3 worm cellular contexts compared by ENCODE assay signal in the genomic region with DNA sequence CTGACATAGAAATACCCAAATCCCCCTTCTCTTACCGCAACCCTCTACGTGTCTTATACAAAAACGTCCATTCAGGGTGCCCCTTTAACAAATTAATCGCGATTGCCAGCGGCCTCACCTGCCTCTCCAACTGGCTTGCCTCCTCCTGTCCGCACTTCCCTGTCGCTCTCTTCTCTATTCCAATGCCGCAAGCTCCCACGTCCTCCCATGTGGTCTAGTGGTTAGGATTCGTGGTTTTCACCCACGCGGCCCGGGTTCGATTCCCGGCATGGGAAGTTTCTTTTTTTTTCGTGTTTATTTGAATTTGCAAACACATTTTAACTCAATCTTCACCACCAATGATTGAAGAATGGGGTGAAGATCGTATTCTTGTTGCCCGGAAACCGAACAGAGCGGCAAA.
TF ChIP-seq lines count a peak whose summit lies in the region.

No protein-coding gene starts in this region.

TF ChIP-seq in whole organism, L1 larva, 84 proteins besides CTCF, POLR2A, EP300 and RAD21 (continued from another document):
- peak; percentile 20 for TF ChIP-seq unc-86 (tag; optimal IDR thresholded peaks at IDR 0.05; lab: Kevin White, UChicago)
- 0 out of 2 replicates have a peak, but pooled peaks have one; percentile 14 for TF ChIP-seq unc-98 (GFP tag; IDR thresholded peaks at IDR 0.05; lab: Robert Waterston, UW)
- peak; percentile 25 for TF ChIP-seq nhr-77 (tag; optimal IDR thresholded peaks at IDR 0.05; lab: Kevin White, UChicago)
- no peak for TF ChIP-seq hlh-17 (GFP tag; optimal IDR thresholded peaks at IDR 0.05; lab: Kevin White, UChicago; ENCODE audit: borderline replicate concordance)
- no peak for TF ChIP-seq ces-1 (GFP tag; optimal IDR thresholded peaks at IDR 0.05; lab: Kevin White, UChicago)
- peak in 1 of 3 experiments; percentile 9 for TF ChIP-seq dpl-1 (GFP tag; optimal IDR thresholded peaks at IDR 0.05; lab: Kevin White, UChicago)
- no peak for TF ChIP-seq zip-4 (GFP tag; optimal IDR thresholded peaks at IDR 0.05; lab: Kevin White, UChicago)
- TF ChIP-seq nhr-71 (tag; optimal IDR thresholded peaks at IDR 0.05; lab: Kevin White, UChicago) = no peak
- TF ChIP-seq ceh-82 (tag; optimal IDR thresholded peaks at IDR 0.05; lab: Kevin White, UChicago) = peak in 2 of 3 experiments; percentile 52 to 55
- TF ChIP-seq unc-30 (tag; optimal IDR thresholded peaks at IDR 0.05; lab: Kevin White, UChicago) = no peak
- TF ChIP-seq grh-1 (GFP tag; IDR thresholded peaks at IDR 0.05; lab: Robert Waterston, UW) = peak; percentile 48
- peak; percentile 10; the same call in 1 of the 2 replicates for TF ChIP-seq isw-1 (GFP tag; IDR thresholded peaks at IDR 0.05; lab: Robert Waterston, UW)
- TF ChIP-seq unc-62 (GFP tag; optimal IDR thresholded peaks at IDR 0.05; lab: Kevin White, UChicago) = no peak
- TF ChIP-seq jun-1 (tag; optimal IDR thresholded peaks at IDR 0.05; lab: Kevin White, UChicago) = peak; percentile 50
- peak; percentile 1 for TF ChIP-seq C04F5.9 (tag; optimal IDR thresholded peaks at IDR 0.05; lab: Kevin White, UChicago)
- TF ChIP-seq ztf-11 (tag; optimal IDR thresholded peaks at IDR 0.05; lab: Kevin White, UChicago) = peak in 1 of 2 experiments; percentile 55
- no peak for TF ChIP-seq unc-130 (tag; optimal IDR thresholded peaks at IDR 0.05; lab: Kevin White, UChicago)
- no peak for TF ChIP-seq ceh-63 (GFP tag; optimal IDR thresholded peaks at IDR 0.05; lab: Kevin White, UChicago)
- TF ChIP-seq pag-3 (tag; optimal IDR thresholded peaks at IDR 0.05; lab: Kevin White, UChicago; ENCODE audit: borderline replicate concordance, insufficient read depth) = no peak
- TF ChIP-seq irx-1 (tag; optimal IDR thresholded peaks at IDR 0.05; lab: Kevin White, UChicago) = peak; percentile 43
- TF ChIP-seq mab-9 (GFP tag; IDR thresholded peaks at IDR 0.05; lab: Robert Waterston, UW) = no peak
- no peak for TF ChIP-seq mep-1 (tag; optimal IDR thresholded peaks at IDR 0.05; lab: Kevin White, UChicago)
- peak; percentile 20 to 31 for TF ChIP-seq efl-1 (optimal IDR thresholded peaks at IDR 0.05; lab: Kevin White, UChicago)
- peak; percentile 0 to 93 for TF ChIP-seq efl-1 (GFP tag; optimal IDR thresholded peaks at IDR 0.05 in 1 of 2; lab: Kevin White, UChicago)
- TF ChIP-seq dsc-1 (tag; optimal IDR thresholded peaks at IDR 0.05; lab: Kevin White, UChicago) = peak; percentile 69
- peak; percentile 24 to 73 for TF ChIP-seq lin-35 (GFP tag; optimal IDR thresholded peaks at IDR 0.05; lab: Kevin White, UChicago)
- no peak for TF ChIP-seq fkh-4 (tag; optimal IDR thresholded peaks at IDR 0.05; lab: Kevin White, UChicago; ENCODE audit: borderline replicate concordance)
- TF ChIP-seq mdl-1 (tag; optimal IDR thresholded peaks at IDR 0.05; lab: Kevin White, UChicago) = peak in 1 of 2 experiments; percentile 62
- peak; percentile 56 for TF ChIP-seq swsn-7 (tag; optimal IDR thresholded peaks at IDR 0.05; lab: Kevin White, UChicago)
- peak in 2 of 6 experiments; percentile 6 to 12 for TF ChIP-seq elt-3 (tag; optimal IDR thresholded peaks at IDR 0.05; lab: Kevin White, UChicago)
- TF ChIP-seq lin-14 (GFP tag; optimal IDR thresholded peaks at IDR 0.05; lab: Kevin White, UChicago) = peak; percentile 36
- TF ChIP-seq snu-23 (GFP tag; optimal IDR thresholded peaks at IDR 0.05; lab: Kevin White, UChicago) = peak; percentile 84
- TF ChIP-seq ceh-8 (GFP tag; optimal IDR thresholded peaks at IDR 0.05; lab: Kevin White, UChicago) = peak; percentile 64
- peak; percentile 69 for TF ChIP-seq tbx-2 (tag; optimal IDR thresholded peaks at IDR 0.05; lab: Kevin White, UChicago)
- peak; percentile 81 for TF ChIP-seq rnt-1 (tag; optimal IDR thresholded peaks at IDR 0.05; lab: Kevin White, UChicago)
- peak; percentile 15 for TF ChIP-seq lir-3 (tag; optimal IDR thresholded peaks at IDR 0.05; lab: Kevin White, UChicago; ENCODE audit: poor library complexity)
- TF ChIP-seq lin-15B (tag; optimal IDR thresholded peaks at IDR 0.05; lab: Kevin White, UChicago) = no peak
- peak; percentile 5 for TF ChIP-seq fos-1 (tag; optimal IDR thresholded peaks at IDR 0.05; lab: Kevin White, UChicago)
- peak; percentile 41 to 45 for TF ChIP-seq lsy-2 (tag; optimal IDR thresholded peaks at IDR 0.05; lab: Kevin White, UChicago)

TF ChIP-seq in whole organism, L3 larva, 47 proteins besides CTCF, POLR2A, EP300 and RAD21 (continued from another document):
- TF ChIP-seq ceh-28 (tag; optimal IDR thresholded peaks at IDR 0.05; lab: Kevin White, UChicago) (peak; percentile 33), egl-5 (tag; optimal IDR thresholded peaks at IDR 0.05; lab: Kevin White, UChicago) (no peak), ztf-11 (tag; optimal IDR thresholded peaks at IDR 0.05; lab: Kevin White, UChicago) (no peak), pha-4 (tag; optimal IDR thresholded peaks at IDR 0.05; lab: Kevin White, UChicago) (peak; percentile 37), nhr-25 (tag; optimal IDR thresholded peaks at IDR 0.05; lab: Kevin White, UChicago) (no peak), lsy-12 (tag; optimal IDR thresholded peaks at IDR 0.05; lab: Kevin White, UChicago) (peak; percentile 68), R02D3.7 (tag; optimal IDR thresholded peaks at IDR 0.05; lab: Kevin White, UChicago) (no peak)

TF ChIP-seq in whole organism, young adult, 124 proteins besides CTCF, POLR2A, EP300 and RAD21 (continued from another document and continues in another):
- TF ChIP-seq snpc-3.4 (tag; optimal IDR thresholded peaks at IDR 0.05; lab: Kevin White, UChicago) (peak; percentile 27), ztf-26 (tag; optimal IDR thresholded peaks at IDR 0.05; lab: Kevin White, UChicago) (peak; percentile 48), T07F8.4 (tag; optimal IDR thresholded peaks at IDR 0.05; lab: Kevin White, UChicago) (peak; percentile 60), F57C9.4 (tag; optimal IDR thresholded peaks at IDR 0.05; lab: Kevin White, UChicago) (no peak), somi-1 (GFP tag; optimal IDR thresholded peaks at IDR 0.05; lab: Kevin White, UChicago) (no peak), ama-1 (optimal IDR thresholded peaks at IDR 0.05; lab: Kevin White, UChicago) (no peak), ama-1 (GFP tag; optimal IDR thresholded peaks at IDR 0.05; lab: Kevin White, UChicago) (peak in 1 of 2 experiments; percentile 82), hmg-20 (GFP tag; IDR thresholded peaks at IDR 0.05; lab: Robert Waterston, UW) (no peak), snpc-1.3 (tag; optimal IDR thresholded peaks at IDR 0.05; lab: Kevin White, UChicago; ENCODE audit: insufficient read depth) (peak; percentile 24), tbp1 (GFP tag; optimal IDR thresholded peaks at IDR 0.05; lab: Kevin White, UChicago) (peak; percentile 95), cebp-2 (GFP tag; IDR thresholded peaks at IDR 0.05; lab: Robert Waterston, UW) (0 out of 2 replicates have a peak, but pooled peaks have one; percentile 55), nhr-90 (tag; optimal IDR thresholded peaks at IDR 0.05; lab: Kevin White, UChicago) (peak; percentile 81), rpc-1 (optimal IDR thresholded peaks at IDR 0.05; lab: Kevin White, UChicago) (peak; percentile 63), rpc-1 (tag; optimal IDR thresholded peaks at IDR 0.05; lab: Kevin White, UChicago) (peak; percentile 79), F52B5.7 (tag; optimal IDR thresholded peaks at IDR 0.05; lab: Kevin White, UChicago) (peak; percentile 32), xnd-1 (tag; optimal IDR thresholded peaks at IDR 0.05; lab: Kevin White, UChicago) (no peak), mxl-1 (tag; optimal IDR thresholded peaks at IDR 0.05; lab: Kevin White, UChicago) (peak; percentile 67), lag-1 (GFP tag; IDR thresholded peaks at IDR 0.05; lab: Robert Waterston, UW) (no peak), nfyb-1 (GFP tag; IDR thresholded peaks at IDR 0.05; lab: Robert Waterston, UW) (0 out of 2 replicates have a peak, but pooled peaks have one; percentile 50), Y53G8AR.9 (GFP tag; conservative IDR thresholded peaks at IDR 0.05; lab: Robert Waterston, UW) (0 out of 2 replicates have a peak, but pooled peaks have one; percentile 42), chd-7 (tag; optimal IDR thresholded peaks at IDR 0.05; lab: Kevin White, UChicago) (no peak), akir-1 (GFP tag; optimal IDR thresholded peaks at IDR 0.05; lab: Kevin White, UChicago) (no peak), madf-10 (tag; optimal IDR thresholded peaks at IDR 0.05; lab: Kevin White, UChicago) (peak; percentile 66), Y53F4B.3 (GFP tag; IDR thresholded peaks at IDR 0.05; lab: Robert Waterston, UW) (peak; percentile 11; the same call in 1 of the 2 replicates), ekl-4 (GFP tag; IDR thresholded peaks at IDR 0.05; lab: Robert Waterston, UW) (peak; percentile 49), ceh-91 (GFP tag; IDR thresholded peaks at IDR 0.05; lab: Robert Waterston, UW) (no peak), nhr-80 (tag; optimal IDR thresholded peaks at IDR 0.05; lab: Kevin White, UChicago) (peak; percentile 35), pbrm-1 (GFP tag; IDR thresholded peaks at IDR 0.05; lab: Robert Waterston, UW) (peak; percentile 82), ztf-25 (GFP tag; IDR thresholded peaks at IDR 0.05; lab: Robert Waterston, UW) (no peak), madf-8 (GFP tag; conservative IDR thresholded peaks at IDR 0.05; lab: Robert Waterston, UW) (no peak), efl-1 (GFP tag; optimal IDR thresholded peaks at IDR 0.05; lab: Kevin White, UChicago) (no peak), ets-4 (GFP tag; optimal IDR thresholded peaks at IDR 0.05; lab: Kevin White, UChicago) (no peak), lin-35 (GFP tag; optimal IDR thresholded peaks at IDR 0.05; lab: Kevin White, UChicago) (peak in 1 of 3 experiments; percentile 37), Y95B8A.8 (GFP tag; IDR thresholded peaks at IDR 0.05; lab: Robert Waterston, UW) (no peak), nhr-27 (tag; optimal IDR thresholded peaks at IDR 0.05; lab: Kevin White, UChicago) (no peak), egl-44 (GFP tag; IDR thresholded peaks at IDR 0.05; lab: Robert Waterston, UW) (no peak), ceh-100 (GFP tag; IDR thresholded peaks at IDR 0.05; lab: Robert Waterston, UW) (peak; percentile 23; the same call in 1 of the 2 replicates), fkh-3 (tag; optimal IDR thresholded peaks at IDR 0.05; lab: Kevin White, UChicago) (no peak), hsf-1 (GFP tag; IDR thresholded peaks at IDR 0.05; lab: Robert Waterston, UW) (peak; percentile 44; the same call in 1 of the 2 replicates), nfya-1 (tag; optimal IDR thresholded peaks at IDR 0.05; lab: Kevin White, UChicago; ENCODE audit: borderline replicate concordance, insufficient read depth) (no peak), attf-5 (GFP tag; optimal IDR thresholded peaks at IDR 0.05; lab: Kevin White, UChicago) (peak; percentile 43), tlf-1 (GFP tag; optimal IDR thresholded peaks at IDR 0.05; lab: Kevin White, UChicago) (peak; percentile 1), mcd-1 (GFP tag; IDR thresholded peaks at IDR 0.05; lab: Robert Waterston, UW) (peak; percentile 60), B0261.1 (tag; optimal IDR thresholded peaks at IDR 0.05; lab: Kevin White, UChicago) (peak; percentile 94), let-607 (tag; optimal IDR thresholded peaks at IDR 0.05; lab: Kevin White, UChicago) (peak in 1 of 2 experiments; percentile 50), F37B4.10 (GFP tag; IDR thresholded peaks at IDR 0.05; lab: Robert Waterston, UW) (no peak), athp-1 (tag; optimal IDR thresholded peaks at IDR 0.05; lab: Kevin White, UChicago) (no peak), mes-4 (tag; optimal IDR thresholded peaks at IDR 0.05; lab: Kevin White, UChicago) (peak; percentile 43), B0336.3 (GFP tag; IDR thresholded peaks at IDR 0.05; lab: Robert Waterston, UW) (no peak), bed-2 (GFP tag; IDR thresholded peaks at IDR 0.05; lab: Robert Waterston, UW) (no peak), zim-3 (tag; optimal IDR thresholded peaks at IDR 0.05; lab: Kevin White, UChicago) (no peak), atf-7 (tag; optimal IDR thresholded peaks at IDR 0.05; lab: Kevin White, UChicago) (peak; percentile 42), ztf-22 (GFP tag; optimal IDR thresholded peaks at IDR 0.05; lab: Kevin White, UChicago) (no peak), D2030.7 (GFP tag; IDR thresholded peaks at IDR 0.05; lab: Robert Waterston, UW) (peak; percentile 67; the same call in 1 of the 2 replicates), gei-17 (GFP tag; optimal IDR thresholded peaks at IDR 0.05; lab: Kevin White, UChicago) (peak; percentile 82), tbx-9 (tag; optimal IDR thresholded peaks at IDR 0.05; lab: Kevin White, UChicago; ENCODE audit: borderline replicate concordance) (peak; percentile 9), attf-6 (GFP tag; IDR thresholded peaks at IDR 0.05; lab: Robert Waterston, UW) (no peak), F33H1.4 (GFP tag; IDR thresholded peaks at IDR 0.05; lab: Robert Waterston, UW) (no peak), nhr-179 (tag; optimal IDR thresholded peaks at IDR 0.05; lab: Kevin White, UChicago) (no peak), ceh-79 (tag; optimal IDR thresholded peaks at IDR 0.05; lab: Kevin White, UChicago) (no peak), snpc-1.1 (tag; optimal IDR thresholded peaks at IDR 0.05; lab: Kevin White, UChicago; ENCODE audit: insufficient read depth) (peak; percentile 23), ceh-40 (GFP tag; IDR thresholded peaks at IDR 0.05; lab: Robert Waterston, UW) (0 out of 2 replicates have a peak, but pooled peaks have one; percentile 12), attf-3 (GFP tag; conservative IDR thresholded peaks at IDR 0.05; lab: Robert Waterston, UW) (no peak), hrde-1 (tag; optimal IDR thresholded peaks at IDR 0.05; lab: Kevin White, UChicago; ENCODE audit: borderline replicate concordance) (no peak), pha-4 (tag; optimal IDR thresholded peaks at IDR 0.05; lab: Kevin White, UChicago) (no peak), lsl-1 (GFP tag; optimal IDR thresholded peaks at IDR 0.05; lab: Kevin White, UChicago) (no peak), bed-1 (GFP tag; IDR thresholded peaks at IDR 0.05; lab: Robert Waterston, UW) (no peak), F49E8.2 (tag; optimal IDR thresholded peaks at IDR 0.05; lab: Kevin White, UChicago; ENCODE audit: insufficient read depth) (no peak), zfh-2 (GFP tag; conservative IDR thresholded peaks at IDR 0.05; lab: Robert Waterston, UW) (peak; percentile 82), die-1 (tag; optimal IDR thresholded peaks at IDR 0.05; lab: Kevin White, UChicago) (peak; percentile 75), nfya-2 (GFP tag; IDR thresholded peaks at IDR 0.05; lab: Robert Waterston, UW) (no peak), lin-26 (GFP tag; IDR thresholded peaks at IDR 0.05; lab: Robert Waterston, UW) (peak; percentile 82; the same call in 1 of the 2 replicates), aptf-3 (GFP tag; IDR thresholded peaks at IDR 0.05; lab: Robert Waterston, UW) (no peak), aptf-2 (GFP tag; conservative IDR thresholded peaks at IDR 0.05; lab: Robert Waterston, UW) (0 out of 2 replicates have a peak, but pooled peaks have one; percentile 27), F10E7.11 (tag; optimal IDR thresholded peaks at IDR 0.05; lab: Kevin White, UChicago) (no peak), cebp-1 (GFP tag; IDR thresholded peaks at IDR 0.05; lab: Robert Waterston, UW) (0 out of 2 replicates have a peak, but pooled peaks have one; percentile 43), cebp-1 (tag; optimal IDR thresholded peaks at IDR 0.05; lab: Kevin White, UChicago) (no peak), let-526 (GFP tag; IDR thresholded peaks at IDR 0.05; lab: Robert Waterston, UW) (0 out of 2 replicates have a peak, but pooled peaks have one; percentile 42), dox-1 (GFP tag; IDR thresholded peaks at IDR 0.05; lab: Robert Waterston, UW) (peak; percentile 90), B0019.2 (GFP tag; conservative IDR thresholded peaks at IDR 0.05; lab: Robert Waterston, UW) (no peak), ceh-27 (GFP tag; optimal IDR thresholded peaks at IDR 0.05; lab: Kevin White, UChicago) (no peak), mel-28 (tag; optimal IDR thresholded peaks at IDR 0.05; lab: Kevin White, UChicago; ENCODE audit: borderline replicate concordance) (peak; percentile 53)
